Worm (Caenorhabditis elegans): ENCODE measurements around the gene tgn-38.

ce11 chrIV:12052461-12052860 lies 23.5 kb upstream of the tgn-38 start:
- TF ChIP-seq nhr-25 (tag; optimal IDR thresholded peaks at IDR 0.05; ENCODE audit: borderline replicate concordance, insufficient read depth): no peak
- TF ChIP-seq nhr-41 (GFP tag; IDR thresholded peaks at IDR 0.05): no peak
- TF ChIP-seq aly-2 (tag; optimal IDR thresholded peaks at IDR 0.05): no peak
- TF ChIP-seq ztf-11 (tag; optimal IDR thresholded peaks at IDR 0.05): no peak
- TF ChIP-seq nhr-28 (tag; optimal IDR thresholded peaks at IDR 0.05): no peak
- no peak for TF ChIP-seq T26A8.4 (GFP tag; IDR thresholded peaks at IDR 0.05)
- TF ChIP-seq Y75B8A.6 (GFP tag; IDR thresholded peaks at IDR 0.05): no peak
- no peak for TF ChIP-seq daf-16 (GFP tag; optimal IDR thresholded peaks at IDR 0.05)
- no peak for TF ChIP-seq daf-16 (tag; optimal IDR thresholded peaks at IDR 0.05)
- TF ChIP-seq unc-39 (tag; optimal IDR thresholded peaks at IDR 0.05): no peak
- TF ChIP-seq saeg-2 (GFP tag; IDR thresholded peaks at IDR 0.05): no peak
